Fruit fly (Drosophila melanogaster) whole organism, embryonic: ENCODE measurements around the gene CG32313.

Experiments used
- Atf6 ChIP-seq: fragments of 200-800 bp; sonication (Bioruptor generic); IDR thresholded peaks from 2 replicates; pipeline ENCODE4 v1.3.6; 2022; ENCODE audit warnings: missing biosample characterization, missing genetic modification characterization
- CG10979 ChIP-seq: fragments of 200-800 bp; sonication (Bioruptor generic); optimal IDR thresholded peaks from 2 replicates; lab custom pipeline; 2018; ENCODE audit warnings: missing biosample characterization, mild to moderate bottlenecking, missing genetic modification characterization, moderate library complexity
- CG11696 ChIP-seq: fragments of 200-800 bp; sonication (Bioruptor generic); IDR thresholded peaks from 2 replicates; pipeline ENCODE4 v1.3.6; 2022; ENCODE audit warnings: missing biosample characterization, missing genetic modification characterization
- CG1529 ChIP-seq: fragments of 200-800 bp; sonication (Bioruptor generic); optimal IDR thresholded peaks from 3 replicates; lab custom pipeline; 2018; ENCODE audit warnings: missing biosample characterization, missing genetic modification characterization
- CG15479 ChIP-seq: fragments of 200-800 bp; sonication (Bioruptor generic); optimal IDR thresholded peaks from 3 replicates; lab custom pipeline; 2019; ENCODE audit warnings: missing biosample characterization, mild to moderate bottlenecking, missing genetic modification characterization, moderate library complexity
- CG16813 ChIP-seq: fragments of 200-800 bp; sonication (Bioruptor generic); IDR thresholded peaks from 3 replicates; pipeline ENCODE4 v1.3.6; 2022; ENCODE audit warnings: missing biosample characterization, missing genetic modification characterization; ENCODE audit not compliant: partially characterized antibody
- CG18011 ChIP-seq: fragments of 200-800 bp; sonication (Bioruptor generic); optimal IDR thresholded peaks from 2 replicates; lab custom pipeline; 2017; ENCODE audit warnings: missing biosample characterization, missing genetic modification characterization, mild to moderate bottlenecking, moderate library complexity, missing genotype
- CG1832 ChIP-seq: fragments of 200-800 bp; sonication (Bioruptor generic); optimal IDR thresholded peaks from 2 replicates; lab custom pipeline; 2017; ENCODE audit warnings: missing biosample characterization, mild to moderate bottlenecking, missing genetic modification characterization, inconsistent platforms
- CG18476 ChIP-seq: fragments of 200-800 bp; sonication (Bioruptor generic); optimal IDR thresholded peaks from 2 replicates; lab custom pipeline; 2016; ENCODE audit warnings: missing biosample characterization, mild to moderate bottlenecking, missing genetic modification characterization
- CG2120 ChIP-seq: fragments of 200-800 bp; sonication (Bioruptor generic); optimal IDR thresholded peaks from 3 replicates; lab custom pipeline; 2016; ENCODE audit warnings: missing biosample characterization, missing genetic modification characterization
- CG30020 ChIP-seq: fragments of 200-800 bp; optimal IDR thresholded peaks from 2 replicates; lab custom pipeline; 2019; ENCODE audit warnings: missing biosample characterization, mild to moderate bottlenecking, missing genetic modification characterization, moderate library complexity
- CG30431 ChIP-seq: fragments of 200-800 bp; sonication (Bioruptor generic); optimal IDR thresholded peaks from 2 replicates; lab custom pipeline; 2017; ENCODE audit warnings: missing biosample characterization, missing genetic modification characterization
- CG31441 ChIP-seq: fragments of 200-800 bp; sonication (Bioruptor generic); IDR thresholded peaks from 2 replicates; pipeline ENCODE4 v1.3.6; 2022; ENCODE audit warnings: missing biosample characterization, missing genetic modification characterization
- CG6765 ChIP-seq: fragments of 200-800 bp; sonication (Bioruptor generic); optimal IDR thresholded peaks from 3 replicates; lab custom pipeline; 2017; ENCODE audit warnings: missing biosample characterization, mild to moderate bottlenecking, missing genetic modification characterization
- CG7987 ChIP-seq: fragments of 200-800 bp; sonication (Bioruptor generic); optimal IDR thresholded peaks from 2 replicates; lab custom pipeline; 2018; ENCODE audit warnings: missing biosample characterization, mild to moderate bottlenecking, missing genetic modification characterization, moderate library complexity
- CG8281 ChIP-seq: fragments of 200-800 bp; sonication (Bioruptor generic); optimal IDR thresholded peaks from 2 replicates; lab custom pipeline; 2018; ENCODE audit warnings: missing biosample characterization, mild to moderate bottlenecking, missing genetic modification characterization, moderate library complexity
- CG8924 ChIP-seq: fragments of 200-800 bp; optimal IDR thresholded peaks from 3 replicates; lab custom pipeline; 2019; ENCODE audit warnings: missing biosample characterization, mild to moderate bottlenecking, missing genetic modification characterization, moderate library complexity
- CG9215 ChIP-seq: fragments of 200-800 bp; sonication (Bioruptor generic); IDR thresholded peaks from 2 replicates; pipeline ENCODE4 v1.3.6; 2022; ENCODE audit warnings: missing biosample characterization, missing genetic modification characterization
- CG9727 ChIP-seq: fragments of 200-800 bp; sonication (Bioruptor generic); optimal IDR thresholded peaks from 3 replicates; lab custom pipeline; 2017; ENCODE audit warnings: missing biosample characterization, mild to moderate bottlenecking, missing genetic modification characterization
- CG9817 ChIP-seq: fragments of 200-800 bp; sonication (Bioruptor generic); optimal IDR thresholded peaks from 2 replicates; lab custom pipeline; 2018; ENCODE audit warnings: missing biosample characterization, mild to moderate bottlenecking, missing genetic modification characterization, moderate library complexity
- Dbx ChIP-seq: fragments of 200-800 bp; sonication (Bioruptor generic); IDR thresholded peaks from 3 replicates; pipeline ENCODE4 v1.3.6; 2022; ENCODE audit warnings: missing biosample characterization, missing genetic modification characterization
- Doc2 ChIP-seq: fragments of 200-800 bp; sonication (Bioruptor generic); IDR thresholded peaks from 2 replicates; pipeline ENCODE4 v1.3.6; 2022; ENCODE audit warnings: missing biosample characterization, missing genetic modification characterization
- Drgx ChIP-seq: fragments of 200-800 bp; sonication (Bioruptor generic); IDR thresholded peaks from 2 replicates; pipeline ENCODE4 v1.3.6; 2022; ENCODE audit warnings: missing biosample characterization, missing genetic modification characterization
- E2f1 ChIP-seq: fragments of 200-800 bp; sonication (Bioruptor generic); IDR thresholded peaks from 2 replicates; pipeline ENCODE4 v1.3.6; 2022; ENCODE audit warnings: missing biosample characterization, missing genetic modification characterization
- Elba2 ChIP-seq: fragments of 200-800 bp; sonication (Bioruptor generic); optimal IDR thresholded peaks from 3 replicates; lab custom pipeline; 2016; ENCODE audit warnings: missing biosample characterization, missing genetic modification characterization
- HmgZ ChIP-seq: fragments of 200-800 bp; sonication (Bioruptor generic); optimal IDR thresholded peaks from 2 replicates; lab custom pipeline; 2018; ENCODE audit warnings: missing biosample characterization, mild to moderate bottlenecking, missing genetic modification characterization
- Hr3 ChIP-seq: fragments of 200-800 bp; sonication (Bioruptor generic); optimal IDR thresholded peaks from 3 replicates; lab custom pipeline; 2016; ENCODE audit warnings: missing biosample characterization, missing genetic modification characterization
- Med ChIP-seq: fragments of 200-800 bp; sonication (Bioruptor generic); peaks from one replicate; lab custom pipeline; 2016; ENCODE audit warnings: missing biosample characterization, missing genetic modification characterization, mild to moderate bottlenecking, inconsistent platforms, moderate library complexity
- Mes4 ChIP-seq: fragments of 200-800 bp; sonication (Bioruptor generic); optimal IDR thresholded peaks from 2 replicates; lab custom pipeline; 2016; ENCODE audit warnings: missing biosample characterization, missing genetic modification characterization
- Sin3A ChIP-seq: fragments of >200 bp; optimal IDR thresholded peaks from 2 replicates; lab custom pipeline; 2018
- ash1 ChIP-seq: fragments of 200-800 bp; sonication (Bioruptor generic); optimal IDR thresholded peaks from 2 replicates; lab custom pipeline; 2018; ENCODE audit warnings: missing biosample characterization, mild to moderate bottlenecking, missing genetic modification characterization
- az2 ChIP-seq: fragments of 200-800 bp; sonication (Bioruptor generic); optimal IDR thresholded peaks from 3 replicates; lab custom pipeline; 2016; ENCODE audit warnings: missing biosample characterization, missing genetic modification characterization
- cas ChIP-seq: fragments of 200-800 bp; sonication (Bioruptor generic); IDR thresholded peaks from 2 replicates; pipeline ENCODE4 v1.3.6; 2022; ENCODE audit warnings: missing biosample characterization, missing genetic modification characterization
- cato ChIP-seq: fragments of 200-800 bp; sonication (Bioruptor generic); optimal IDR thresholded peaks from 2 replicates; lab custom pipeline; 2016; ENCODE audit warnings: missing biosample characterization, missing genetic modification characterization, borderline replicate concordance
- gsb-n ChIP-seq: fragments of 200-800 bp; sonication (Bioruptor generic); optimal IDR thresholded peaks from 3 replicates; lab custom pipeline; 2018; ENCODE audit warnings: missing biosample characterization, mild to moderate bottlenecking, missing genetic modification characterization
- jumu ChIP-seq: fragments of 200-800 bp; sonication (Bioruptor generic); optimal IDR thresholded peaks from 3 replicates; lab custom pipeline; 2016; ENCODE audit warnings: missing biosample characterization, missing genetic modification characterization
- lilli ChIP-seq: fragments of 200-800 bp; sonication (Bioruptor generic); optimal IDR thresholded peaks from 3 replicates; lab custom pipeline; 2016; ENCODE audit warnings: missing biosample characterization, missing genetic modification characterization
- lov ChIP-seq, 2 experiments: fragments of 200-800 bp in 1 of 2; fragments of >200 bp in 1 of 2; sonication (Bioruptor generic) in 1 of 2; IDR thresholded peaks in 1 of 2; optimal IDR thresholded peaks in 1 of 2; 2 replicates in 1 of 2; 3 replicates in 1 of 2; pipeline versions ENCODE4 v1.3.6 to Lab custom; 2017 to 2022; ENCODE audit warnings: missing biosample characterization in 1 of 2, missing genetic modification characterization in 1 of 2
- mam ChIP-seq: fragments of 200-800 bp; sonication (Bioruptor generic); optimal IDR thresholded peaks from 3 replicates; lab custom pipeline; 2016; ENCODE audit warnings: missing biosample characterization, missing genetic modification characterization
- mirr ChIP-seq: fragments of 200-800 bp; sonication (Bioruptor generic); optimal IDR thresholded peaks from 3 replicates; lab custom pipeline; 2018; ENCODE audit warnings: missing biosample characterization, mild to moderate bottlenecking, missing genetic modification characterization
- nom ChIP-seq: fragments of 200-800 bp; sonication (Bioruptor generic); optimal IDR thresholded peaks from 2 replicates; lab custom pipeline; 2017; ENCODE audit warnings: missing biosample characterization, missing genetic modification characterization, mild to moderate bottlenecking, moderate library complexity, missing genetic modification reagents
- oc ChIP-seq: fragments of 200-800 bp; sonication (Bioruptor generic); optimal IDR thresholded peaks from 2 replicates; lab custom pipeline; 2018; ENCODE audit warnings: missing biosample characterization, mild to moderate bottlenecking, missing genetic modification characterization, moderate library complexity
- pb ChIP-seq: fragments of 200-800 bp; sonication (Bioruptor generic); optimal IDR thresholded peaks from 3 replicates; lab custom pipeline; 2016; ENCODE audit warnings: missing biosample characterization, missing genetic modification characterization
- pita ChIP-seq: fragments of 200-800 bp; sonication (Bioruptor generic); optimal IDR thresholded peaks from 2 replicates; lab custom pipeline; 2017; ENCODE audit warnings: missing biosample characterization, mild to moderate bottlenecking, missing genetic modification characterization
- sens ChIP-seq: fragments of 200-800 bp; sonication (Bioruptor generic); peaks from one replicate; lab custom pipeline; 2016; ENCODE audit warnings: missing biosample characterization, missing genetic modification characterization
- slou ChIP-seq: fragments of 200-800 bp; sonication (Bioruptor generic); optimal IDR thresholded peaks from 3 replicates; lab custom pipeline; 2016; ENCODE audit warnings: missing biosample characterization, missing genetic modification characterization
- sna ChIP-seq: fragments of 200-800 bp; sonication (Bioruptor generic); IDR thresholded peaks from 2 replicates; pipeline ENCODE4 v1.3.6; 2022; ENCODE audit warnings: missing biosample characterization, missing genetic modification characterization; ENCODE audit not compliant: partially characterized antibody
- so ChIP-seq: fragments of 200-800 bp; sonication (Bioruptor generic); IDR thresholded peaks from 3 replicates; pipeline ENCODE4 v1.3.6; 2022; ENCODE audit warnings: missing biosample characterization, missing genetic modification characterization
- ttk ChIP-seq: fragments of 200-800 bp; sonication (Bioruptor generic); IDR thresholded peaks from 2 replicates; pipeline ENCODE4 v2.1.2; 2022; ENCODE audit warnings: missing biosample characterization, missing genetic modification characterization
- wor ChIP-seq: fragments of 200-800 bp; sonication (Bioruptor generic); IDR thresholded peaks from 2 replicates; pipeline ENCODE4 v1.3.6; 2022; ENCODE audit warnings: missing biosample characterization, missing genetic modification characterization

Gene CG32313

dm6 chr3L:1587140-1587849 is 41.8 kb upstream of the CG32313 start (continued):
- TF ChIP-seq pb (GFP tag; lab: Kevin White, UChicago), result peak; percentile 75
- peak; percentile 64 for TF ChIP-seq CG31441 (GFP tag; lab: Robert Waterston, UW)
- peak; percentile 62 for TF ChIP-seq CG8924 (tag; lab: Kevin White, UChicago)
- TF ChIP-seq mirr, result peak; percentile 84
- peak; percentile 82 for TF ChIP-seq CG9215 (GFP tag; lab: Robert Waterston, UW)
- TF ChIP-seq lilli, result peak; percentile 82
- TF ChIP-seq sna (GFP tag; lab: Robert Waterston, UW), result no peak
- no peak for TF ChIP-seq CG30020 (tag; lab: Kevin White, UChicago)
- TF ChIP-seq Sin3A (lab: Kevin White, UChicago), result no peak
- TF ChIP-seq pita (GFP tag; lab: Kevin White, UChicago), result no peak
- TF ChIP-seq CG7987, result peak; percentile 47
- TF ChIP-seq cato, result peak; percentile 12
- TF ChIP-seq CG8281, result peak; percentile 59
- TF ChIP-seq E2f1 (GFP tag; lab: Robert Waterston, UW), result peak; percentile 82
- no peak for TF ChIP-seq Elba2 (GFP tag; lab: Kevin White, UChicago)
- peak; percentile 61 for TF ChIP-seq Hr3 (GFP tag; lab: Kevin White, UChicago)
- TF ChIP-seq slou (GFP tag; lab: Kevin White, UChicago), result peak; percentile 64
- TF ChIP-seq oc (tag; lab: Kevin White, UChicago), result peak; percentile 28
- TF ChIP-seq so (GFP tag; lab: Robert Waterston, UW), result peak; percentile 80
- TF ChIP-seq CG1832 (GFP tag; lab: Kevin White, UChicago), result no peak
- peak; percentile 31 for TF ChIP-seq ash1 (GFP tag; lab: Kevin White, UChicago)
- peak; percentile 49; the same call in 1 of the 2 replicates for TF ChIP-seq Doc2 (GFP tag; lab: Robert Waterston, UW)
- TF ChIP-seq Mes4, result peak; percentile 32
- peak; percentile 88 for TF ChIP-seq Atf6 (GFP tag; lab: Robert Waterston, UW)
- peak; percentile 82 for TF ChIP-seq Drgx (GFP tag; lab: Robert Waterston, UW)
- peak; percentile 89 for TF ChIP-seq CG2120 (GFP tag; lab: Kevin White, UChicago)
- TF ChIP-seq CG18011 (GFP tag; lab: Kevin White, UChicago), result peak; percentile 27
- TF ChIP-seq CG11696 (GFP tag; lab: Robert Waterston, UW), result peak; percentile 76
- TF ChIP-seq HmgZ (tag; lab: Kevin White, UChicago), result peak; percentile 82
- no peak for TF ChIP-seq lov (optimal IDR thresholded peaks at IDR 0.05; lab: Kevin White, UChicago)
- peak; percentile 78; the same call in 2 of the 3 replicates for TF ChIP-seq lov (GFP tag; IDR thresholded peaks at IDR 0.05; lab: Robert Waterston, UW)
- peak; percentile 61 for TF ChIP-seq az2 (GFP tag; lab: Kevin White, UChicago)
- peak; percentile 65 for TF ChIP-seq jumu (GFP tag; lab: Kevin White, UChicago)
- peak; percentile 69 for TF ChIP-seq CG9727 (GFP tag; lab: Kevin White, UChicago)
- TF ChIP-seq wor (GFP tag; lab: Robert Waterston, UW), result peak; percentile 50
- no peak for TF ChIP-seq CG15479
- peak; percentile 22 for TF ChIP-seq CG1529 (GFP tag; lab: Kevin White, UChicago)
- TF ChIP-seq CG9817 (tag; lab: Kevin White, UChicago), result peak; percentile 90
- peak; percentile 93 for TF ChIP-seq sens (GFP tag; lab: Kevin White, UChicago)
- peak; percentile 51 for TF ChIP-seq CG18476
- TF ChIP-seq Med (GFP tag; lab: Kevin White, UChicago), result peak; percentile 99
- TF ChIP-seq CG6765 (GFP tag; lab: Kevin White, UChicago), result peak; percentile 76
- peak; percentile 23 for TF ChIP-seq gsb-n (tag; lab: Kevin White, UChicago)
- peak; percentile 76 for TF ChIP-seq CG30431 (GFP tag; lab: Kevin White, UChicago)
- TF ChIP-seq nom (GFP tag; lab: Kevin White, UChicago), result peak; percentile 76
- TF ChIP-seq CG10979 (tag; lab: Kevin White, UChicago), result peak; percentile 74
- peak; percentile 94 for TF ChIP-seq mam
- peak; percentile 82 for TF ChIP-seq ttk (GFP tag; lab: Robert Waterston, UW)
- TF ChIP-seq cas, result peak; percentile 69; the same call in 1 of the 2 replicates
- TF ChIP-seq Dbx (GFP tag; lab: Robert Waterston, UW), result peak; percentile 82
- no peak for TF ChIP-seq CG16813 (GFP tag; lab: Robert Waterston, UW)
